Fruit fly (Drosophila melanogaster) whole organism, embryonic: ENCODE results near the gene CG13876.
A peak's percentile ranks its signal among the peaks of the same experiment; 100 is the strongest.

Source experiments
- BEAF-32 ChIP-seq: fragments of 200-800 bp; sonication (Bioruptor generic); optimal IDR thresholded peaks from 3 replicates; lab custom pipeline; 2017; ENCODE audit warnings: missing biosample characterization, missing genetic modification characterization, mild to moderate bottlenecking, moderate library complexity, missing genetic modification reagents
- CG10147 ChIP-seq: fragments of 200-800 bp; sonication (Bioruptor generic); optimal IDR thresholded peaks from 2 replicates; lab custom pipeline; 2019; ENCODE audit warnings: missing biosample characterization, mild to moderate bottlenecking, missing genetic modification characterization, moderate library complexity
- CG10462 ChIP-seq: fragments of 200-800 bp; sonication (Bioruptor generic); optimal IDR thresholded peaks from 2 replicates; lab custom pipeline; 2016; ENCODE audit warnings: missing biosample characterization, missing genetic modification characterization
- CG10543 ChIP-seq: fragments of 200-800 bp; sonication (Bioruptor generic); optimal IDR thresholded peaks from 3 replicates; lab custom pipeline; 2017; ENCODE audit warnings: missing biosample characterization, mild to moderate bottlenecking, missing genetic modification characterization, moderate library complexity
- CG10565 ChIP-seq: fragments of 200-800 bp; sonication (Bioruptor generic); optimal IDR thresholded peaks from 3 replicates; lab custom pipeline; 2016; ENCODE audit warnings: missing biosample characterization, mild to moderate bottlenecking, missing genetic modification characterization
- CG10654 ChIP-seq: fragments of 200-800 bp; sonication (Bioruptor generic); optimal IDR thresholded peaks from 2 replicates; lab custom pipeline; 2016; ENCODE audit warnings: missing biosample characterization, missing genetic modification characterization
- CG11398 ChIP-seq: fragments of 200-800 bp; sonication (Bioruptor generic); optimal IDR thresholded peaks from 2 replicates; lab custom pipeline; 2016; ENCODE audit warnings: missing biosample characterization, missing genetic modification characterization
- CG11696 ChIP-seq: fragments of 200-800 bp; sonication (Bioruptor generic); IDR thresholded peaks from 2 replicates; pipeline ENCODE4 v1.3.6; 2022; ENCODE audit warnings: missing biosample characterization, missing genetic modification characterization
- CG12659 ChIP-seq: fragments of 200-800 bp; sonication (Bioruptor generic); optimal IDR thresholded peaks from 3 replicates; lab custom pipeline; 2017; ENCODE audit warnings: mild to moderate bottlenecking, missing biosample characterization, missing genetic modification reagents, missing genetic modification characterization
- CG13296 ChIP-seq: fragments of 200-800 bp; sonication (Bioruptor generic); optimal IDR thresholded peaks from 3 replicates; lab custom pipeline; 2018; ENCODE audit warnings: missing biosample characterization, mild to moderate bottlenecking, missing genetic modification characterization
- CG14441 ChIP-seq: fragments of 200-800 bp; sonication (Bioruptor generic); IDR thresholded peaks from 2 replicates; pipeline ENCODE4 v1.3.6; 2022; ENCODE audit warnings: missing biosample characterization, missing genetic modification characterization
- CG14667 ChIP-seq: fragments of 200-800 bp; sonication (Bioruptor generic); IDR thresholded peaks from 2 replicates; pipeline ENCODE4 v1.3.6; 2022; ENCODE audit warnings: missing biosample characterization, missing genetic modification characterization
- CG14860 ChIP-seq: fragments of 200-800 bp; sonication (Bioruptor generic); IDR thresholded peaks from 3 replicates; pipeline ENCODE4 v1.3.6; 2022; ENCODE audit warnings: missing biosample characterization, missing genetic modification characterization; ENCODE audit not compliant: partially characterized antibody
- CG18011 ChIP-seq: fragments of 200-800 bp; sonication (Bioruptor generic); optimal IDR thresholded peaks from 2 replicates; lab custom pipeline; 2017; ENCODE audit warnings: missing biosample characterization, missing genetic modification characterization, mild to moderate bottlenecking, moderate library complexity, missing genotype
- CG3281 ChIP-seq: fragments of 200-800 bp; sonication (Bioruptor generic); optimal IDR thresholded peaks from 3 replicates; lab custom pipeline; 2017; ENCODE audit warnings: missing biosample characterization, mild to moderate bottlenecking, missing genetic modification characterization
- CG33557 ChIP-seq: fragments of 200-800 bp; sonication (Bioruptor generic); optimal IDR thresholded peaks from 2 replicates; lab custom pipeline; 2019; ENCODE audit warnings: missing biosample characterization, mild to moderate bottlenecking, missing genetic modification characterization, moderate library complexity
- CG3838 ChIP-seq: fragments of 200-800 bp; sonication (Bioruptor generic); optimal IDR thresholded peaks from 3 replicates; lab custom pipeline; 2016; ENCODE audit warnings: missing biosample characterization, missing genetic modification characterization
- CG43689 ChIP-seq: fragments of 200-800 bp; sonication (Bioruptor generic); IDR thresholded peaks from 2 replicates; pipeline ENCODE4 v1.3.6; 2022; ENCODE audit warnings: missing biosample characterization, missing genetic modification characterization
- CG4730 ChIP-seq: fragments of 200-800 bp; sonication (Bioruptor generic); IDR thresholded peaks from 2 replicates; pipeline ENCODE4 v1.3.6; 2022; ENCODE audit warnings: missing biosample characterization, missing genetic modification characterization
- CG7745 ChIP-seq: fragments of 200-800 bp; sonication (Bioruptor generic); optimal IDR thresholded peaks from 2 replicates; lab custom pipeline; 2018; ENCODE audit warnings: missing biosample characterization, mild to moderate bottlenecking, missing genetic modification characterization, moderate library complexity
- CG7786 ChIP-seq: fragments of 200-800 bp; sonication (Bioruptor generic); optimal IDR thresholded peaks from 2 replicates; lab custom pipeline; 2016; ENCODE audit warnings: missing biosample characterization, missing genetic modification characterization
- CG8478 ChIP-seq: fragments of >200 bp; optimal IDR thresholded peaks from 2 replicates; lab custom pipeline; 2018
- CG9727 ChIP-seq: fragments of 200-800 bp; sonication (Bioruptor generic); optimal IDR thresholded peaks from 3 replicates; lab custom pipeline; 2017; ENCODE audit warnings: missing biosample characterization, mild to moderate bottlenecking, missing genetic modification characterization
- CG9797 ChIP-seq: fragments of 200-800 bp; sonication (Bioruptor generic); optimal IDR thresholded peaks from 3 replicates; lab custom pipeline; 2018; ENCODE audit warnings: missing biosample characterization, mild to moderate bottlenecking, missing genetic modification characterization
- CrebB ChIP-seq: fragments of 200-800 bp; sonication (Bioruptor generic); optimal IDR thresholded peaks from 3 replicates; lab custom pipeline; 2018; ENCODE audit warnings: missing biosample characterization, mild to moderate bottlenecking, missing genetic modification characterization
- Dll ChIP-seq: fragments of 200-800 bp; sonication (Bioruptor generic); IDR thresholded peaks from 4 replicates; pipeline ENCODE4 v1.3.6; 2022; ENCODE audit warnings: missing biosample characterization, missing genetic modification characterization; ENCODE audit not compliant: partially characterized antibody
- Dp ChIP-seq: fragments of 200-800 bp; sonication (Bioruptor generic); optimal IDR thresholded peaks from 2 replicates; lab custom pipeline; 2018; ENCODE audit warnings: missing biosample characterization, mild to moderate bottlenecking, missing genetic modification characterization, moderate library complexity
- Fer1 ChIP-seq: fragments of 200-800 bp; sonication (Bioruptor generic); optimal IDR thresholded peaks from 2 replicates; lab custom pipeline; 2017; ENCODE audit warnings: missing biosample characterization, mild to moderate bottlenecking, missing genetic modification characterization
- H15 ChIP-seq: fragments of 200-800 bp; sonication (Bioruptor generic); IDR thresholded peaks from 3 replicates; pipeline ENCODE4 v1.3.6; 2022; ENCODE audit warnings: missing biosample characterization, missing genetic modification characterization
- Hsf ChIP-seq: fragments of 200-800 bp; sonication (Bioruptor generic); optimal IDR thresholded peaks from 3 replicates; lab custom pipeline; 2016; ENCODE audit warnings: missing biosample characterization, missing genetic modification characterization
- Lhr ChIP-seq: fragments of 200-800 bp; sonication (Bioruptor generic); optimal IDR thresholded peaks from 3 replicates; lab custom pipeline; 2017; ENCODE audit warnings: mild to moderate bottlenecking, missing biosample characterization, missing genetic modification reagents, missing genetic modification characterization
- MBD-R2 ChIP-seq: fragments of 200-800 bp; sonication (Bioruptor generic); IDR thresholded peaks from 2 replicates; pipeline ENCODE4 v1.3.6; 2022; ENCODE audit warnings: missing biosample characterization, missing genetic modification characterization
- Nf-YC ChIP-seq: fragments of 200-800 bp; optimal IDR thresholded peaks from 3 replicates; lab custom pipeline; 2019; ENCODE audit warnings: missing biosample characterization, mild to moderate bottlenecking, missing genetic modification characterization, moderate library complexity
- PHDP ChIP-seq: fragments of 200-800 bp; sonication (Bioruptor generic); optimal IDR thresholded peaks from 3 replicates; lab custom pipeline; 2018; ENCODE audit warnings: missing biosample characterization, mild to moderate bottlenecking, missing genetic modification characterization, moderate library complexity
- Rx ChIP-seq: fragments of 200-800 bp; sonication (Bioruptor generic); IDR thresholded peaks from 2 replicates; pipeline ENCODE4 v1.3.6; 2022; ENCODE audit warnings: missing biosample characterization, missing genetic modification characterization
- Side ChIP-seq: fragments of 200-800 bp; sonication (Bioruptor generic); optimal IDR thresholded peaks from 2 replicates; lab custom pipeline; 2016; ENCODE audit warnings: missing biosample characterization, missing genetic modification characterization
- Stat92E ChIP-seq, 3 experiments: fragments of >200 bp in 2 of 3; fragments of 200-800 bp in 1 of 3; sonication (Bioruptor generic) in 1 of 3; optimal IDR thresholded peaks; 2 replicates each; lab custom pipeline; 2017 to 2019; ENCODE audit warnings: missing biosample characterization in 3 of 3, missing genetic modification characterization in 3 of 3, mild to moderate bottlenecking in 1 of 3, moderate library complexity in 1 of 3
- TFAM ChIP-seq: fragments of 200-800 bp; sonication (Bioruptor generic); optimal IDR thresholded peaks from 2 replicates; lab custom pipeline; 2017; ENCODE audit warnings: missing biosample characterization, missing genetic modification characterization, inconsistent platforms
- Vsx1 ChIP-seq: fragments of 200-800 bp; sonication (Bioruptor generic); optimal IDR thresholded peaks from 2 replicates; lab custom pipeline; 2017; ENCODE audit warnings: missing biosample characterization, mild to moderate bottlenecking, missing genetic modification characterization, missing genetic modification reagents
- ac ChIP-seq: fragments of 200-800 bp; sonication (Bioruptor generic); optimal IDR thresholded peaks from 3 replicates; lab custom pipeline; 2017; ENCODE audit warnings: missing biosample characterization, mild to moderate bottlenecking, missing genetic modification characterization
- bbx ChIP-seq: fragments of 200-800 bp; sonication (Bioruptor generic); IDR thresholded peaks from 2 replicates; pipeline ENCODE4 v1.3.6; 2022; ENCODE audit warnings: missing biosample characterization, missing genetic modification characterization; ENCODE audit not compliant: partially characterized antibody
- lola ChIP-seq, 3 experiments: fragments of >200 bp in 2 of 3; fragments of 200-800 bp in 1 of 3; sonication (Bioruptor generic) in 1 of 3; optimal IDR thresholded peaks; 2 replicates each; lab custom pipeline; 2017 to 2019; ENCODE audit warnings: missing biosample characterization in 3 of 3, missing genetic modification characterization in 3 of 3, mild to moderate bottlenecking in 1 of 3, moderate library complexity in 1 of 3
- oc ChIP-seq: fragments of 200-800 bp; sonication (Bioruptor generic); optimal IDR thresholded peaks from 2 replicates; lab custom pipeline; 2018; ENCODE audit warnings: missing biosample characterization, mild to moderate bottlenecking, missing genetic modification characterization, moderate library complexity
- phol ChIP-seq: fragments of 200-800 bp; sonication (Bioruptor generic); optimal IDR thresholded peaks from 3 replicates; lab custom pipeline; 2018; ENCODE audit warnings: missing biosample characterization, mild to moderate bottlenecking, missing genetic modification characterization, moderate library complexity
- pita ChIP-seq: fragments of 200-800 bp; sonication (Bioruptor generic); optimal IDR thresholded peaks from 2 replicates; lab custom pipeline; 2017; ENCODE audit warnings: missing biosample characterization, mild to moderate bottlenecking, missing genetic modification characterization
- pzg ChIP-seq: fragments of 200-800 bp; sonication (Bioruptor generic); optimal IDR thresholded peaks from 3 replicates; lab custom pipeline; 2018; ENCODE audit warnings: missing biosample characterization, mild to moderate bottlenecking, missing genetic modification characterization, moderate library complexity
- sens ChIP-seq: fragments of 200-800 bp; sonication (Bioruptor generic); peaks from one replicate; lab custom pipeline; 2016; ENCODE audit warnings: missing biosample characterization, missing genetic modification characterization
- sob ChIP-seq: fragments of 200-800 bp; sonication (Bioruptor generic); IDR thresholded peaks from 2 replicates; pipeline ENCODE4 v1.3.6; 2022; ENCODE audit warnings: missing biosample characterization, missing genetic modification characterization
- trh ChIP-seq: fragments of 200-800 bp; sonication (Bioruptor generic); optimal IDR thresholded peaks from 2 replicates; lab custom pipeline; 2016; ENCODE audit warnings: missing biosample characterization, missing genetic modification characterization
- twi ChIP-seq: fragments of 200-800 bp; optimal IDR thresholded peaks from 2 replicates; lab custom pipeline; 2019; ENCODE audit warnings: missing biosample characterization, mild to moderate bottlenecking, missing genetic modification characterization, moderate library complexity
- vvl ChIP-seq: fragments of 200-800 bp; sonication (Bioruptor generic); IDR thresholded peaks from 2 replicates; pipeline ENCODE4 v1.3.6; 2022; ENCODE audit warnings: missing biosample characterization, missing genetic modification characterization
- zf30C ChIP-seq: fragments of 200-800 bp; sonication (Bioruptor generic); optimal IDR thresholded peaks from 3 replicates; lab custom pipeline; 2018; ENCODE audit warnings: missing biosample characterization, mild to moderate bottlenecking, missing genetic modification characterization

Gene CG13876

dm6 chr3L:174501-174900 lies 31.4 kb upstream of the CG13876 start (continued):
- no peak for TF ChIP-seq sob
- TF ChIP-seq CG10462 (GFP tag; lab: Kevin White, UChicago): no peak
- TF ChIP-seq CG8478: no peak
- TF ChIP-seq CG10543: no peak
- no peak for TF ChIP-seq CG10565
- TF ChIP-seq CG11696 (GFP tag; lab: Robert Waterston, UW): no peak
- no peak for TF ChIP-seq CG9727
- TF ChIP-seq CG43689 (GFP tag; lab: Robert Waterston, UW): no peak
- TF ChIP-seq lola (GFP tag; optimal IDR thresholded peaks at IDR 0.05; lab: Kevin White, UChicago): no peak
- TF ChIP-seq Rx (GFP tag; lab: Robert Waterston, UW): no peak
- no peak for TF ChIP-seq CG10654
- no peak for TF ChIP-seq vvl
- no peak for TF ChIP-seq Vsx1
- TF ChIP-seq CG14441 (GFP tag; lab: Robert Waterston, UW): no peak
- TF ChIP-seq zf30C (GFP tag; lab: Kevin White, UChicago): no peak
- TF ChIP-seq CG11398 (GFP tag; lab: Kevin White, UChicago): no peak
- no peak for TF ChIP-seq CG14667 (GFP tag; lab: Robert Waterston, UW)
- TF ChIP-seq ac (GFP tag; lab: Kevin White, UChicago): no peak
- TF ChIP-seq bbx: peak; percentile 89
- TF ChIP-seq CG33557 (GFP tag; lab: Kevin White, UChicago): no peak
- TF ChIP-seq Hsf (GFP tag; lab: Kevin White, UChicago): no peak
- peak; percentile 17 for TF ChIP-seq CG13296 (GFP tag; lab: Kevin White, UChicago)
- TF ChIP-seq CG7786 (GFP tag; lab: Kevin White, UChicago): no peak

DNA sequence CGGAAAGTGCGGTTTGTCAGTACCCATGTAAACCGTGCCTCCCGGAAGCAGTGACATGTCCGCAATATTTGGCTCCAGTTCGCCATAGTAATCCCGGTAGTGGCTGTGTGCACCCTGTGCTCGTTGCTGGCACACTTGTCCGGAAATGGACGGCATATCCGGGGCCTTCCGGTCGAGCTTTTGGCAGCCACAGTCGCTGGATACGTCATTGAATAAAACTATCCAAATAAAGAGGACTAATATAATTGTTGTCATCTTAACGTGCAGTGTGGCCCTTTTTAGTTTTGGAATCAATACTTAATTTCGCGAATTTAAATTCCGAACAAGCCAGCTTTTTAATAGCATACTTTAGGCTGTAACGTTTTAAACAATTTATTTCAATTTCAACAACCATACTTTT lies 30.0 kb upstream of the CG13876 start, which contains the start of gene CG7049:
Gene CG7049 (minus strand): TSS at position 280 of the 400 bp plus-strand sequence.
- TF ChIP-seq CG3838 (GFP tag; lab: Kevin White, UChicago) (no peak), CG12659 (peak; percentile 35), CG9797 (GFP tag; lab: Kevin White, UChicago) (peak; percentile 57), trh (GFP tag; lab: Kevin White, UChicago) (no peak), Dp (peak; percentile 31), PHDP (peak; percentile 12), Lhr (GFP tag; lab: Kevin White, UChicago) (peak; percentile 72), CG7745 (no peak), Nf-YC (tag; lab: Kevin White, UChicago) (no peak), Side (GFP tag; lab: Kevin White, UChicago) (no peak), CG10147 (GFP tag; lab: Kevin White, UChicago) (peak; percentile 14), MBD-R2 (GFP tag; lab: Robert Waterston, UW) (peak; percentile 78), pzg (peak; percentile 50), CG14860 (0 out of 3 replicates have a peak, but pooled peaks have one; percentile 5), CG18011 (GFP tag; lab: Kevin White, UChicago) (peak; percentile 25), CG4730 (no peak), sens (GFP tag; lab: Kevin White, UChicago) (peak; percentile 57), Dll (GFP tag; lab: Robert Waterston, UW) (peak; percentile 47; the same call in 2 of the 4 replicates), CrebB (tag; lab: Kevin White, UChicago) (peak; percentile 33), TFAM (GFP tag; lab: Kevin White, UChicago) (no peak), pita (no peak), CG3281 (GFP tag; lab: Kevin White, UChicago) (peak; percentile 22), H15 (no peak), twi (no peak), Stat92E (GFP tag; optimal IDR thresholded peaks at IDR 0.05; lab: Kevin White, UChicago) (peak in 1 of 3 experiments; percentile 18), phol (peak; percentile 25), BEAF-32 (GFP tag; lab: Kevin White, UChicago) (peak; percentile 9), oc (tag; lab: Kevin White, UChicago) (no peak), Fer1 (GFP tag; lab: Kevin White, UChicago) (peak; percentile 3)
